Worm (Caenorhabditis elegans): ENCODE measurements around the gene ztf-13.

Gene ztf-13

ce11 chrX:3115134-3116032 lies 13.4 kb upstream of the ztf-13 start (continued):
- TF ChIP-seq lin-1 (GFP tag; IDR thresholded peaks at IDR 0.05) (0 out of 2 replicates have a peak, but pooled peaks have one; percentile 56), lim-7 (GFP tag; IDR thresholded peaks at IDR 0.05) (no peak), dpl-1 (GFP tag; optimal IDR thresholded peaks at IDR 0.05) (no peak), hmg-1.1 (GFP tag; IDR thresholded peaks at IDR 0.05) (no peak), dmd-8 (GFP tag; IDR thresholded peaks at IDR 0.05) (no peak), duxl-1 (tag; optimal IDR thresholded peaks at IDR 0.05; ENCODE audit: poor library complexity) (no peak), fkh-10 (GFP tag; optimal IDR thresholded peaks at IDR 0.05) (no peak), rbr-2 (tag; optimal IDR thresholded peaks at IDR 0.05) (no peak), ceh-28 (tag; optimal IDR thresholded peaks at IDR 0.05) (peak; percentile 7), zag-1 (tag; optimal IDR thresholded peaks at IDR 0.05) (no peak), aly-2 (tag; optimal IDR thresholded peaks at IDR 0.05) (no peak), arid-1 (GFP tag; conservative IDR thresholded peaks at IDR 0.05) (no peak), F26F4.8 (GFP tag; conservative IDR thresholded peaks at IDR 0.05) (no peak), nhr-42 (GFP tag; IDR thresholded peaks at IDR 0.05) (no peak), F10B5.3 (tag; optimal IDR thresholded peaks at IDR 0.05) (no peak), zfp-2 (tag; optimal IDR thresholded peaks at IDR 0.05) (no peak), nhr-6 (tag; optimal IDR thresholded peaks at IDR 0.05) (no peak), spr-1 (tag; optimal IDR thresholded peaks at IDR 0.05) (no peak)

ce11 chrX:3114306-3115133 lies 12.5 kb upstream of the ztf-13 start, which contains the start of gene gpd-2:
Gene gpd-2 (minus strand): TSS chrX:3114689.
- no peak for TF ChIP-seq hmg-1.1 (GFP tag; IDR thresholded peaks at IDR 0.05)
- no peak for TF ChIP-seq cey-2 (tag; optimal IDR thresholded peaks at IDR 0.05; ENCODE audit: borderline replicate concordance, insufficient read depth)
- TF ChIP-seq F37D6.2 (tag; optimal IDR thresholded peaks at IDR 0.05) = no peak
- no peak for TF ChIP-seq zip-11 (GFP tag; IDR thresholded peaks at IDR 0.05)
- TF ChIP-seq unc-62 (GFP tag; optimal IDR thresholded peaks at IDR 0.05 in 1 of 2) = no peak
- TF ChIP-seq unc-62 (tag; optimal IDR thresholded peaks at IDR 0.05) = no peak
- TF ChIP-seq nhr-48 (tag; optimal IDR thresholded peaks at IDR 0.05) = no peak
- no peak for TF ChIP-seq lin-15B (tag; optimal IDR thresholded peaks at IDR 0.05)
- no peak for TF ChIP-seq lin-38 (GFP tag; IDR thresholded peaks at IDR 0.05)
- peak; percentile 73; the same call in 1 of the 2 replicates for TF ChIP-seq T26A8.4 (GFP tag; IDR thresholded peaks at IDR 0.05)
- no peak for TF ChIP-seq unc-39 (tag; optimal IDR thresholded peaks at IDR 0.05)
- TF ChIP-seq nhr-25 (tag; optimal IDR thresholded peaks at IDR 0.05; ENCODE audit: borderline replicate concordance, insufficient read depth) = peak; percentile 60
- TF ChIP-seq skn-1 (tag; optimal IDR thresholded peaks at IDR 0.05) = no peak
- no peak for TF ChIP-seq snpc-4 (tag; optimal IDR thresholded peaks at IDR 0.05)
- TF ChIP-seq hlh-30 (tag; optimal IDR thresholded peaks at IDR 0.05; ENCODE audit: insufficient read depth) = no peak
- peak; percentile 7 for TF ChIP-seq pqm-1 (tag; optimal IDR thresholded peaks at IDR 0.05)
- no peak for TF ChIP-seq dmd-9 (GFP tag; IDR thresholded peaks at IDR 0.05)
- TF ChIP-seq ZK546.5 (tag; optimal IDR thresholded peaks at IDR 0.05) = no peak
- no peak for TF ChIP-seq lin-39 (tag; optimal IDR thresholded peaks at IDR 0.05)
- no peak for TF ChIP-seq lin-13 (GFP tag; optimal IDR thresholded peaks at IDR 0.05)
- TF ChIP-seq ztf-7 (tag; optimal IDR thresholded peaks at IDR 0.05) = peak; percentile 52
- no peak; the same call in 1 of the 2 replicates for TF ChIP-seq madf-9 (GFP tag; conservative IDR thresholded peaks at IDR 0.05)
- TF ChIP-seq sdz-12 (GFP tag; optimal IDR thresholded peaks at IDR 0.05) = no peak
- no peak for TF ChIP-seq hif-1 (tag; optimal IDR thresholded peaks at IDR 0.05)
- TF ChIP-seq php-3 (GFP tag; IDR thresholded peaks at IDR 0.05) = no peak
- no peak for TF ChIP-seq Y48G9A.11 (GFP tag; IDR thresholded peaks at IDR 0.05)
- TF ChIP-seq ceh-62 (tag; optimal IDR thresholded peaks at IDR 0.05) = no peak
- no peak for TF ChIP-seq dve-1 (tag; optimal IDR thresholded peaks at IDR 0.05; ENCODE audit: insufficient read depth)
- TF ChIP-seq snpc-1.2 (GFP tag; IDR thresholded peaks at IDR 0.05) = 0 out of 2 replicates have a peak, but pooled peaks have one; percentile 22
- no peak for TF ChIP-seq ztf-11 (tag; optimal IDR thresholded peaks at IDR 0.05)
- TF ChIP-seq aha-1 (tag) = peak; percentile 93
- no peak for TF ChIP-seq fkh-10 (GFP tag; optimal IDR thresholded peaks at IDR 0.05)
